Fruit fly (Drosophila melanogaster) whole organism, embryonic: Measurements from ENCODE around the gene CG13126.
A peak's percentile ranks its signal among the peaks of the same experiment; 100 is the strongest.

Experiments used
- Abd-B ChIP-seq: fragments of 200-800 bp; sonication (Bioruptor generic); optimal IDR thresholded peaks from 2 replicates; lab custom pipeline; 2018; ENCODE audit warnings: missing biosample characterization, mild to moderate bottlenecking, missing genetic modification characterization, moderate library complexity
- B-H1 ChIP-seq: fragments of 200-800 bp; sonication (Bioruptor generic); IDR thresholded peaks from 3 replicates; pipeline ENCODE4 v1.3.6; 2022; ENCODE audit warnings: missing biosample characterization, missing genetic modification characterization
- CG10979 ChIP-seq: fragments of 200-800 bp; sonication (Bioruptor generic); optimal IDR thresholded peaks from 2 replicates; lab custom pipeline; 2018; ENCODE audit warnings: missing biosample characterization, mild to moderate bottlenecking, missing genetic modification characterization, moderate library complexity
- CG12391 ChIP-seq: fragments of 200-800 bp; sonication (Bioruptor generic); optimal IDR thresholded peaks from 3 replicates; lab custom pipeline; 2018; ENCODE audit warnings: missing biosample characterization, mild to moderate bottlenecking, missing genetic modification characterization, moderate library complexity
- CG16815 ChIP-seq: fragments of 200-800 bp; sonication (Bioruptor generic); optimal IDR thresholded peaks from 3 replicates; lab custom pipeline; 2017; ENCODE audit warnings: missing biosample characterization, mild to moderate bottlenecking, missing genetic modification characterization
- CG16863 ChIP-seq: fragments of 200-800 bp; sonication (Bioruptor generic); optimal IDR thresholded peaks from 3 replicates; lab custom pipeline; 2016; ENCODE audit warnings: missing biosample characterization, missing genetic modification characterization
- CG17328 ChIP-seq: fragments of 200-800 bp; sonication (Bioruptor generic); IDR thresholded peaks from 2 replicates; pipeline ENCODE4 v1.3.6; 2022; ENCODE audit warnings: missing biosample characterization, missing genetic modification characterization
- CG17361 ChIP-seq: fragments of 200-800 bp; sonication (Bioruptor generic); IDR thresholded peaks from 3 replicates; pipeline ENCODE4 v1.3.6; 2022; ENCODE audit warnings: missing biosample characterization, missing genetic modification characterization
- CG17568 ChIP-seq: fragments of 200-800 bp; sonication (Bioruptor generic); optimal IDR thresholded peaks from 2 replicates; lab custom pipeline; 2018; ENCODE audit warnings: missing biosample characterization, mild to moderate bottlenecking, missing genetic modification characterization, moderate library complexity
- CG17612 ChIP-seq: fragments of 200-800 bp; sonication (Bioruptor generic); IDR thresholded peaks from 2 replicates; pipeline ENCODE4 v1.3.6; 2022; ENCODE audit warnings: missing biosample characterization, missing genetic modification characterization
- CG17802 ChIP-seq: fragments of 200-800 bp; sonication (Bioruptor generic); optimal IDR thresholded peaks from 2 replicates; lab custom pipeline; 2018; ENCODE audit warnings: missing biosample characterization, mild to moderate bottlenecking, missing genetic modification characterization, moderate library complexity
- CG2202 ChIP-seq: fragments of 200-800 bp; sonication (Bioruptor generic); optimal IDR thresholded peaks from 2 replicates; lab custom pipeline; 2018; ENCODE audit warnings: missing biosample characterization, mild to moderate bottlenecking, missing genetic modification characterization
- CG3847 ChIP-seq: fragments of 200-800 bp; sonication (Bioruptor generic); IDR thresholded peaks from 2 replicates; pipeline ENCODE4 v1.3.6; 2022; ENCODE audit warnings: missing biosample characterization, missing genetic modification characterization
- CG3995 ChIP-seq: fragments of 200-800 bp; sonication (Bioruptor generic); optimal IDR thresholded peaks from 3 replicates; lab custom pipeline; 2016; ENCODE audit warnings: missing biosample characterization, missing genetic modification characterization
- CG4360 ChIP-seq: fragments of 200-800 bp; sonication (Bioruptor generic); IDR thresholded peaks from 2 replicates; pipeline ENCODE4 v1.3.6; 2022; ENCODE audit warnings: missing biosample characterization, missing genetic modification characterization
- CG4617 ChIP-seq: fragments of 200-800 bp; sonication (Bioruptor generic); optimal IDR thresholded peaks from 3 replicates; lab custom pipeline; 2016; ENCODE audit warnings: missing biosample characterization, missing genetic modification characterization, borderline replicate concordance
- CTCF ChIP-seq: fragments of 200-800 bp; sonication (Bioruptor generic); optimal IDR thresholded peaks from 2 replicates; lab custom pipeline; 2017; ENCODE audit warnings: missing biosample characterization, mild to moderate bottlenecking, missing genetic modification characterization, moderate library complexity
- CoRest ChIP-seq: fragments of 200-800 bp; sonication (Bioruptor generic); optimal IDR thresholded peaks from 3 replicates; lab custom pipeline; 2018; ENCODE audit warnings: missing biosample characterization, mild to moderate bottlenecking, missing genetic modification characterization, moderate library complexity
- Dp ChIP-seq: fragments of 200-800 bp; sonication (Bioruptor generic); optimal IDR thresholded peaks from 2 replicates; lab custom pipeline; 2018; ENCODE audit warnings: missing biosample characterization, mild to moderate bottlenecking, missing genetic modification characterization, moderate library complexity
- Dref ChIP-seq: fragments of 200-800 bp; sonication (Bioruptor generic); IDR thresholded peaks from 2 replicates; pipeline ENCODE4 v1.3.6; 2022; ENCODE audit warnings: missing biosample characterization, missing genetic modification characterization
- Ets97D ChIP-seq: fragments of 200-800 bp; sonication (Bioruptor generic); optimal IDR thresholded peaks from 3 replicates; lab custom pipeline; 2016; ENCODE audit warnings: missing biosample characterization, missing genetic modification characterization
- Fer3 ChIP-seq: fragments of 200-800 bp; sonication (Bioruptor generic); optimal IDR thresholded peaks from 2 replicates; lab custom pipeline; 2018; ENCODE audit warnings: missing biosample characterization, mild to moderate bottlenecking, missing genetic modification characterization, moderate library complexity
- Gug ChIP-seq: fragments of 200-800 bp; sonication (Bioruptor generic); IDR thresholded peaks from 4 replicates; pipeline ENCODE4 v1.3.6; 2022; ENCODE audit warnings: missing biosample characterization, missing genetic modification characterization
- H15 ChIP-seq: fragments of 200-800 bp; sonication (Bioruptor generic); IDR thresholded peaks from 3 replicates; pipeline ENCODE4 v1.3.6; 2022; ENCODE audit warnings: missing biosample characterization, missing genetic modification characterization
- HLH4C ChIP-seq: fragments of 200-800 bp; sonication (Bioruptor generic); IDR thresholded peaks from 3 replicates; pipeline ENCODE4 v1.3.6; 2022; ENCODE audit warnings: missing biosample characterization, missing genetic modification characterization; ENCODE audit not compliant: partially characterized antibody
- Hmx ChIP-seq: fragments of 200-800 bp; sonication (Bioruptor generic); optimal IDR thresholded peaks from 2 replicates; lab custom pipeline; 2016; ENCODE audit warnings: missing biosample characterization, missing genetic modification characterization
- Hsf ChIP-seq: fragments of 200-800 bp; sonication (Bioruptor generic); optimal IDR thresholded peaks from 3 replicates; lab custom pipeline; 2016; ENCODE audit warnings: missing biosample characterization, missing genetic modification characterization
- MTF-1 ChIP-seq: fragments of 200-800 bp; sonication (Bioruptor generic); optimal IDR thresholded peaks from 2 replicates; lab custom pipeline; 2018; ENCODE audit warnings: missing biosample characterization, mild to moderate bottlenecking, missing genetic modification characterization, borderline replicate concordance
- Max ChIP-seq: fragments of 200-800 bp; sonication (Bioruptor generic); optimal IDR thresholded peaks from 2 replicates; lab custom pipeline; 2016; ENCODE audit warnings: missing biosample characterization, mild to moderate bottlenecking, missing genetic modification characterization
- NK7.1 ChIP-seq: fragments of 200-800 bp; sonication (Bioruptor generic); optimal IDR thresholded peaks from 3 replicates; lab custom pipeline; 2016; ENCODE audit warnings: missing biosample characterization, missing genetic modification characterization
- Nf-YA ChIP-seq: fragments of 200-800 bp; sonication (Bioruptor generic); IDR thresholded peaks from 2 replicates; pipeline ENCODE4 v1.3.6; 2022; ENCODE audit warnings: missing biosample characterization, missing genetic modification characterization
- NfI ChIP-seq: fragments of 200-800 bp; sonication (Bioruptor generic); optimal IDR thresholded peaks from 3 replicates; lab custom pipeline; 2018; ENCODE audit warnings: missing biosample characterization, mild to moderate bottlenecking, missing genetic modification characterization, moderate library complexity
- Oli ChIP-seq: fragments of 200-800 bp; sonication (Bioruptor generic); optimal IDR thresholded peaks from 2 replicates; lab custom pipeline; 2018; ENCODE audit warnings: missing biosample characterization, mild to moderate bottlenecking, missing genetic modification characterization, moderate library complexity
- Opbp ChIP-seq: fragments of 200-800 bp; sonication (Bioruptor generic); IDR thresholded peaks from 3 replicates; pipeline ENCODE4 v1.3.6; 2022; ENCODE audit warnings: missing biosample characterization, missing genetic modification characterization; ENCODE audit not compliant: partially characterized antibody
- Sox102F ChIP-seq: fragments of 200-800 bp; sonication (Bioruptor generic); optimal IDR thresholded peaks from 2 replicates; lab custom pipeline; 2018; ENCODE audit warnings: missing biosample characterization, mild to moderate bottlenecking, missing genetic modification characterization, moderate library complexity
- Spps ChIP-seq: fragments of 200-800 bp; sonication (Bioruptor generic); optimal IDR thresholded peaks from 2 replicates; lab custom pipeline; 2018; ENCODE audit warnings: missing biosample characterization, mild to moderate bottlenecking, missing genetic modification characterization
- Trl ChIP-seq, 3 experiments: fragments of >200 bp in 2 of 3; fragments of 200-800 bp in 1 of 3; sonication (Bioruptor generic) in 1 of 3; optimal IDR thresholded peaks; 2 replicates in 1 of 3; 3 replicates in 2 of 3; lab custom pipeline; 2016 to 2017; ENCODE audit warnings: missing biosample characterization in 1 of 3, missing genetic modification characterization in 1 of 3
- bigmax ChIP-seq: fragments of 200-800 bp; sonication (Bioruptor generic); optimal IDR thresholded peaks from 2 replicates; lab custom pipeline; 2018; ENCODE audit warnings: missing biosample characterization, mild to moderate bottlenecking, missing genetic modification characterization
- danr ChIP-seq: fragments of 200-800 bp; sonication (Bioruptor generic); IDR thresholded peaks from 2 replicates; pipeline ENCODE4 v1.3.6; 2022; ENCODE audit warnings: missing biosample characterization, missing genetic modification characterization
- en ChIP-seq: fragments of 200-800 bp; sonication (Bioruptor generic); optimal IDR thresholded peaks from 2 replicates; lab custom pipeline; 2016; ENCODE audit warnings: missing biosample characterization, missing genetic modification characterization
- gt ChIP-seq: fragments of 200-800 bp; sonication (Bioruptor generic); IDR thresholded peaks from 2 replicates; pipeline ENCODE4 v1.3.6; 2022; ENCODE audit warnings: missing biosample characterization, missing genetic modification characterization
- hkb ChIP-seq, 2 experiments: fragments of 200-800 bp in 1 of 2; fragments of >200 bp in 1 of 2; sonication (Bioruptor generic) in 1 of 2; IDR thresholded peaks in 1 of 2; optimal IDR thresholded peaks in 1 of 2; 2 replicates each; pipeline versions ENCODE4 v1.3.6 to Lab custom; 2017 to 2022; ENCODE audit warnings: missing biosample characterization in 1 of 2, missing genetic modification characterization in 1 of 2
- peb ChIP-seq: fragments of 200-800 bp; sonication (Bioruptor generic); IDR thresholded peaks from 2 replicates; pipeline ENCODE4 v1.3.6; 2022; ENCODE audit warnings: missing biosample characterization, missing genetic modification characterization
- rib ChIP-seq: fragments of 200-800 bp; sonication (Bioruptor generic); IDR thresholded peaks from 2 replicates; pipeline ENCODE4 v1.3.6; 2022; ENCODE audit warnings: missing biosample characterization, missing genetic modification characterization
- slbo ChIP-seq: fragments of 200-800 bp; sonication (Bioruptor generic); IDR thresholded peaks from 2 replicates; pipeline ENCODE4 v1.3.6; 2022; ENCODE audit warnings: missing biosample characterization, missing genetic modification characterization
- tin ChIP-seq: fragments of 200-800 bp; sonication (Bioruptor generic); optimal IDR thresholded peaks from 3 replicates; lab custom pipeline; 2016; ENCODE audit warnings: missing biosample characterization, missing genetic modification characterization
- tup ChIP-seq: fragments of 200-800 bp; sonication (Bioruptor generic); optimal IDR thresholded peaks from 2 replicates; lab custom pipeline; 2016; ENCODE audit warnings: missing biosample characterization, mild to moderate bottlenecking, missing genetic modification characterization, moderate library complexity
- vfl ChIP-seq: fragments of 200-800 bp; sonication (Bioruptor generic); optimal IDR thresholded peaks from 2 replicates; lab custom pipeline; 2016; ENCODE audit warnings: missing biosample characterization, missing genetic modification characterization
- vvl ChIP-seq: fragments of 200-800 bp; sonication (Bioruptor generic); IDR thresholded peaks from 2 replicates; pipeline ENCODE4 v1.3.6; 2022; ENCODE audit warnings: missing biosample characterization, missing genetic modification characterization
- zen ChIP-seq: fragments of 200-800 bp; sonication (Bioruptor generic); optimal IDR thresholded peaks from 3 replicates; lab custom pipeline; 2018; ENCODE audit warnings: missing biosample characterization, mild to moderate bottlenecking, missing genetic modification characterization, moderate library complexity

The CG13126 gene

DNA sequence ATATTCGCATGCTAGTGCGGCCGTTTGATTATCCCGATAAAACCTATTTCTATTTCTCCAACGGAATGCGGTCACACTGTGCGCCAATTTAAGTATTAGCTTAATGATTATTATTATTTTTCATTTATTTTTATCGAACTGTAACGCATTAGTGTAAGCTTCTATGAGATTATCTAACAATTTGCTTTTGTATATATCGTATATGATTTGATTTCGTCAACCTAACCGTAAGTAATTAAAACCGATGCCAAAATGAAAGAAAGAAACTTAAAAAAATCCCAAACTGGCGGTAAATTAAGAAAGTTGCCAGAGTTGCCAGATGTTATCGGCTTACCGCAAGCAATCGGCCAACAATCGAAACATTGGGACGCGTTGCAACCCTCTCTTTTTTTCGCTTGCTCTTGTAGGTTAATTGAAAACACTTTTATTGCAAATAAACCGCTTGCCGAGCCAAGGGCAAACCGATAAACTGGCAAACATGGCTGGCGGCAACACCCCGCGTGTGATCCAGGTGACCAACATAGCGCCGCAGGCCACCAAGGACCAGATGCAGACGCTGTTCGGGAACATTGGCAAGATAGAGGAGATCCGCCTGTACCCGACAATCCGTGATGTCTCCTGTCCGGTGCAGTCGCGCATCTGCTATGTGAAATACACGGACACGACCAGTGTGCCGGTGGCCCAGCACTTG is 41.3 kb downstream of the CG13126 start, which contains the start of the genes Etl1 and Srp54 (continued):
- TF ChIP-seq gt (GFP tag; lab: Robert Waterston, UW) (no peak), Trl (optimal IDR thresholded peaks at IDR 0.05; lab: Kevin White, UChicago) (no peak), Trl (GFP tag; optimal IDR thresholded peaks at IDR 0.05; lab: Kevin White, UChicago) (no peak), HLH4C (GFP tag; lab: Robert Waterston, UW) (no peak), Abd-B (peak; percentile 27), B-H1 (no peak), NfI (GFP tag; lab: Kevin White, UChicago) (no peak), CG10979 (tag; lab: Kevin White, UChicago) (no peak), CG4617 (GFP tag; lab: Kevin White, UChicago) (peak; percentile 30), Sox102F (GFP tag; lab: Kevin White, UChicago) (no peak), CTCF (GFP tag; lab: Kevin White, UChicago) (peak; percentile 3), Gug (GFP tag; lab: Robert Waterston, UW) (peak; percentile 39; the same call in 2 of the 4 replicates), hkb (optimal IDR thresholded peaks at IDR 0.05; lab: Kevin White, UChicago) (peak; percentile 84), hkb (GFP tag; IDR thresholded peaks at IDR 0.05; lab: Robert Waterston, UW) (no peak), tup (GFP tag; lab: Kevin White, UChicago) (no peak), CG3847 (peak; percentile 39; the same call in 1 of the 2 replicates), Spps (tag; lab: Kevin White, UChicago) (no peak), slbo (GFP tag; lab: Robert Waterston, UW) (peak; percentile 17; the same call in 1 of the 2 replicates), Hsf (GFP tag; lab: Kevin White, UChicago) (no peak), tin (GFP tag; lab: Kevin White, UChicago) (no peak), Max (GFP tag; lab: Kevin White, UChicago) (peak; percentile 5), CoRest (tag; lab: Kevin White, UChicago) (peak; percentile 44), CG17328 (GFP tag; lab: Robert Waterston, UW) (no peak), zen (peak; percentile 49), Dref (GFP tag; lab: Robert Waterston, UW) (peak; percentile 56), bigmax (GFP tag; lab: Kevin White, UChicago) (peak; percentile 75), CG17568 (GFP tag; lab: Kevin White, UChicago) (no peak), MTF-1 (GFP tag; lab: Kevin White, UChicago) (no peak), vvl (no peak), Hmx (GFP tag; lab: Kevin White, UChicago) (no peak), en (GFP tag; lab: Kevin White, UChicago) (no peak), Ets97D (GFP tag; lab: Kevin White, UChicago) (peak; percentile 9), CG17612 (no peak), CG3995 (peak; percentile 22), peb (GFP tag; lab: Robert Waterston, UW) (no peak), CG17802 (no peak), Opbp (GFP tag; lab: Robert Waterston, UW) (peak; percentile 4; the same call in 1 of the 3 replicates), Oli (no peak), CG2202 (tag; lab: Kevin White, UChicago) (no peak), rib (GFP tag; lab: Robert Waterston, UW) (no peak), CG16815 (GFP tag; lab: Kevin White, UChicago) (no peak), CG16863 (no peak), Dp (peak; percentile 77), NK7.1 (GFP tag; lab: Kevin White, UChicago) (no peak), CG4360 (GFP tag; lab: Robert Waterston, UW) (no peak), Fer3 (tag; lab: Kevin White, UChicago) (no peak), H15 (GFP tag; lab: Robert Waterston, UW) (no peak), Nf-YA (GFP tag; lab: Robert Waterston, UW) (no peak), danr (GFP tag; lab: Robert Waterston, UW) (no peak), CG17361 (GFP tag; lab: Robert Waterston, UW) (peak; percentile 27; the same call in 1 of the 3 replicates), CG12391 (tag; lab: Kevin White, UChicago) (peak; percentile 22), vfl (GFP tag; lab: Kevin White, UChicago) (no peak)
